Fruit fly (Drosophila melanogaster): ENCODE data around the gene CG6508.
A peak's percentile ranks its signal among the peaks of the same experiment; 100 is the strongest.

The CG6508 gene

DNA sequence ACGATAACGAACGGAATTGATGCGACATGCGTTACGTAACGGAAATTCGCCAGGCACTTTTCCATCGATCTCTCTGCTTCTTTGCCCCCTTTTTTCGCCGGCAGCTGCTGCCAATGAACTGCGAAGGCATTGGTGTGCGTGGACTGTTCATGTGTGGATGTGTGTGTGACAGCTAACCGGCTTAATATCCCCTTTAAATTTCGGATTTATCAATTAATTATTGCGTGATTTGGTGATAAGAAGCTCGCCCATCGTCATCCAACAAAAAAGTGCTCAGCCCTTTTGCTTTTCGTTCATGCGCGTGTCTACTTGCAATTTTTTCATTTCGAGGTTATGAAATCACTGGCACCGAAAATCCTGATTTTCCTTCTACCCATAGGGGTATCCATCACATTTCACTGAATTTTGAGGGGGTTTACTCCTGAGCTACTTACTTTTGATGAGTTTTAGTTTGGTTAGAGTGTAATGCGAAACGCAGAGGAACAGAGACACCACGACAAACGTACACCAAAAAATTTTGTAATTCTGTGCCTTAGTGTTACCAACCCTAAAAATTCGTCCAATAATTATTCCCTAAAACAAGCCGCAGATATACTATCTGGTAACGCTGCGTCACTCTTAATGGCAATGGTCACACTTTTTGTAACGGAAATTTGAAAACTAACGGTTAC is 31.5 kb downstream of the CG6508 start, which contains the start of gene porin:
porin (minus strand) TSS at position 529 of the 671 bp plus-strand sequence.
- no peak for TF ChIP-seq cnc (optimal IDR thresholded peaks at IDR 0.05)
- TF ChIP-seq Crg-1 (GFP tag; optimal IDR thresholded peaks at IDR 0.05), result peak; percentile 3
- TF ChIP-seq toe (GFP tag; optimal IDR thresholded peaks at IDR 0.05), result peak; percentile 7
- no peak for TF ChIP-seq CG5204 (GFP tag; optimal IDR thresholded peaks at IDR 0.05)
- TF ChIP-seq cic (GFP tag; optimal IDR thresholded peaks at IDR 0.05), result peak; percentile 31
- peak; percentile 22 for TF ChIP-seq tj (GFP tag; optimal IDR thresholded peaks at IDR 0.05)
- TF ChIP-seq CG7045 (GFP tag; optimal IDR thresholded peaks at IDR 0.05), result no peak
- TF ChIP-seq CG14711 (tag; optimal IDR thresholded peaks at IDR 0.05), result peak; percentile 35
- TF ChIP-seq bab1 (GFP tag; optimal IDR thresholded peaks at IDR 0.05), result peak; percentile 19
- peak; percentile 72 for TF ChIP-seq ovo (GFP tag; optimal IDR thresholded peaks at IDR 0.05)
- TF ChIP-seq Mnt (GFP tag; optimal IDR thresholded peaks at IDR 0.05), result peak; percentile 80

DNA sequence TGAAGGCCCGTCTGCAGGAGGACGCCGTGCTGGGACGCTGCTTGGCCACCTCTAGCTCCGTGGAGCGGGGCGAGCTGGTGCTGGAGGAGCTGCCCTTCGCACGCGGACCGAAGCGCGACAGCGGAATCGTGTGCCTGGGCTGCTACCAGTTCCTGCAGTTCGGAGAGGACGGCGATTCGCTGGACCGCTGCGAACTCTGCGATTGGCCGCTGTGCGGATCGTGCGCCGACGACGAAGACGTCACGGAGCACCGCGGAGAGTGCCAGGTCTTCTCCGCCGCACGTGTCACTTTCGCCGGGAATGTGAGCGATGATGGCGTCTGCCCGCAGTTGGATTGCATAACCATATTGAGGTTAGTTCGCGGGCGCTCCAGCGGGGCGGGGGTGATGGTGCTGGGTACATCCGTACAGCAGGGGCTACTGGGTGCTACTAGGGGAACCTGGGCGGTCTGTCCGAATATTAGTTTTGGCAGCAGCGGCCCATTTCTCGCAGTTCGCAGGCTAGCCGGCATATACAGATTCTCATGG is 32.5 kb downstream of the CG6508 start:
- TF ChIP-seq CG12768 (GFP tag; optimal IDR thresholded peaks at IDR 0.05) (peak; percentile 36), CG33017 (tag; optimal IDR thresholded peaks at IDR 0.05) (no peak), Mnt (GFP tag; optimal IDR thresholded peaks at IDR 0.05) (no peak)

DNA sequence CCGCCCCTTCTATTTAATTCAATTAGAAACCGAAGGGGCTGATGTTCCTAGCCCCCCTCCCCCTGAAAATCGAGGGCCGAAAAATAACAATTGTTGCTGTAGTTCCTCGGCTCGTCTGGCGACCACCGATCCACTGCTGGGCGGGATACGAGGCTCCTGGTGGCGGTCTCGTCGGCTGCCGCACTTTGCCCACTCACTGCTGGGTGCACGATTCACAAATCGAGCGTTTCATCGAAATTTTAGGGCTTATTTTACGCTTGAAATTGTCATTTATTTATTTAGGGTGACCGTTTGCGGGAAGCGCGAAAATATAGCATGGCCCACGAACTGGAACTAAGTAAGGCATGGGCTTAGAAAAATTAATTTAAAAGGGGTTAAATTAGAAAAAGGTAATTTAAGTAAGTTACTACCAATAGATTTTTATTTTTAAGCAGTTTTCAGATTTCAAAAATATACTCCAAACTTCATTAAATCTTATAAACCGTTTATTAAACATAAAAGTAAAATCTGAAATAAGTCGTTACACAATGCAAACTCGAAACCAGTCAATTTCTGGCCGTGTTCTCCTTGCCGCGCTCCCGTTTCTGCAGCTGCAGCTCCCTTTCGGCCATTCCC is 37.5 kb downstream of the CG6508 start, which contains the start of gene Dnz1:
Dnz1 (minus strand) TSS at position 317 of the 615 bp plus-strand sequence.
- TF ChIP-seq CG14711 (tag; optimal IDR thresholded peaks at IDR 0.05) (peak; percentile 59), Crg-1 (GFP tag; optimal IDR thresholded peaks at IDR 0.05) (peak; percentile 2), Hr96 (GFP tag; optimal IDR thresholded peaks at IDR 0.05) (no peak), CG7045 (GFP tag; optimal IDR thresholded peaks at IDR 0.05) (peak; percentile 62), toe (GFP tag; optimal IDR thresholded peaks at IDR 0.05) (peak; percentile 12), CG1620 (GFP tag; optimal IDR thresholded peaks at IDR 0.05) (peak; percentile 8), CG11617 (GFP tag; optimal IDR thresholded peaks at IDR 0.05) (peak; percentile 45), kay (GFP tag; ENCODE audit: borderline replicate concordance) (peak; percentile 31), pad (GFP tag; optimal IDR thresholded peaks at IDR 0.05) (peak; percentile 10), CG7101 (tag; optimal IDR thresholded peaks at IDR 0.05) (peak; percentile 61), cnc (optimal IDR thresholded peaks at IDR 0.05) (no peak), ovo (GFP tag; optimal IDR thresholded peaks at IDR 0.05) (no peak), tj (GFP tag; optimal IDR thresholded peaks at IDR 0.05) (peak; percentile 15), Mnt (GFP tag; optimal IDR thresholded peaks at IDR 0.05) (no peak), CG33017 (tag; optimal IDR thresholded peaks at IDR 0.05) (peak; percentile 30), Clk (GFP tag; optimal IDR thresholded peaks at IDR 0.05) (no peak), cic (GFP tag; optimal IDR thresholded peaks at IDR 0.05) (no peak), CG12768 (GFP tag; optimal IDR thresholded peaks at IDR 0.05) (no peak), CG5204 (GFP tag; optimal IDR thresholded peaks at IDR 0.05) (peak; percentile 34), bab1 (GFP tag; optimal IDR thresholded peaks at IDR 0.05) (peak; percentile 30)

DNA sequence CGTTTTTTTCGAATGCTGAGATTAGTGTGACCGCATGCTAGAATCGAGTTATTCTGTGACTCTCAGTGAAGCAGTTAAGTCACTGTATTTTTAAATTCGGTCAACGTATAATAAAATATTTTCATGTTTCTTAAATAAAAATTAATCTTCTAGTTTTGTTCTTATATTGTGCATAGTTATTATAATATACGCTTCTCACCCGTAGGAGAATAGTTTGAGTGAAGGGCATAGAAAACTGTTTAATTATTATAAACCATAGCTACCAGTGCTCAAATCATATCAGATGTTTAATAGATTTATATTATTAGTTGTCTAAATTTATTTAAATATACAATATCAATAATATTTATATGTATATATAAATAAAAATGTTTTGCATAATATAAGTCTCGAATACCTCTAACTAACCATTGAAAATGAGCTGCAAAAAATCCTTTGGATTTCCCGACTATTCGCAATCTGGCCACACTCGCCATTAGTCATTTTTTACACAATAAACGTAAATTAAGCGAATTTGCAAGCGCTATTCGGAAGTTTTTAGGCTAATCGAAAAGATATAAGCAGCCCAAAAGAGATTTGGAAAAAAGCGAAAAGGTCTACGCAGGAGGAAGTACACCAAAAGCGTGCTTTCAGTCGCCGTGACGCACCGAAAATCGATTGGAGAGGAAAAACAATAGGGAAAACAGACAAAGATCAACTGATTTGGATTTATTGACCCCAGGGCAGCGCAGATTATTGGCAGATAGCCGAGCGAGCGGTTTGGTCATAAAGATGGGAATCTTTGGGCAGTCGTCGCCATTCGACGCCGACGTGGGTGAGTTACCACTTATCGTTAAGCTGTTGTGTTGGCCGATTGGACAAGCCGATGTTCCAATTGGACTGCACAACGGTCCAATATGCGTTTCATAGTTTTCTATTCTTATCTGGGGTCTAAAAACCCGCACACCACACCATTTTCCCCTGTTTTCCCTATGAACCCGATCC is 39.4 kb downstream of the CG6508 start, which contains the start of the genes aurB and Stam:
aurB (minus strand) TSS at position 31 of the 984 bp plus-strand sequence.
Stam (plus strand) TSS at position 473 of the 984 bp plus-strand sequence.
- TF ChIP-seq pad (GFP tag; optimal IDR thresholded peaks at IDR 0.05), result peak; percentile 29
- peak; percentile 77 for TF ChIP-seq CG11617 (GFP tag; optimal IDR thresholded peaks at IDR 0.05)
- TF ChIP-seq kay (GFP tag; ENCODE audit: borderline replicate concordance), result peak; percentile 90
- TF ChIP-seq CG1620 (GFP tag; optimal IDR thresholded peaks at IDR 0.05), result no peak
- peak; percentile 65 for TF ChIP-seq CG33017 (tag; optimal IDR thresholded peaks at IDR 0.05)
- no peak for TF ChIP-seq Clk (GFP tag; optimal IDR thresholded peaks at IDR 0.05)
- TF ChIP-seq tj (GFP tag; optimal IDR thresholded peaks at IDR 0.05), result peak; percentile 35
- no peak for TF ChIP-seq Hr96 (GFP tag; optimal IDR thresholded peaks at IDR 0.05)
- peak; percentile 9 for TF ChIP-seq CG5204 (GFP tag; optimal IDR thresholded peaks at IDR 0.05)
- no peak for TF ChIP-seq cnc (optimal IDR thresholded peaks at IDR 0.05)
- TF ChIP-seq CG14711 (tag; optimal IDR thresholded peaks at IDR 0.05), result peak; percentile 61
- TF ChIP-seq ovo (GFP tag; optimal IDR thresholded peaks at IDR 0.05), result no peak
- peak; percentile 58 for TF ChIP-seq bab1 (GFP tag; optimal IDR thresholded peaks at IDR 0.05)
- TF ChIP-seq cic (GFP tag; optimal IDR thresholded peaks at IDR 0.05), result no peak
- TF ChIP-seq CG7101 (tag; optimal IDR thresholded peaks at IDR 0.05), result peak; percentile 70
- TF ChIP-seq Mnt (GFP tag; optimal IDR thresholded peaks at IDR 0.05), result peak; percentile 3
- peak; percentile 14 for TF ChIP-seq Crg-1 (GFP tag; optimal IDR thresholded peaks at IDR 0.05)
- peak; percentile 48 for TF ChIP-seq toe (GFP tag; optimal IDR thresholded peaks at IDR 0.05)
- TF ChIP-seq CG12768 (GFP tag; optimal IDR thresholded peaks at IDR 0.05), result peak; percentile 23
- TF ChIP-seq CG7045 (GFP tag; optimal IDR thresholded peaks at IDR 0.05), result peak; percentile 35

DNA sequence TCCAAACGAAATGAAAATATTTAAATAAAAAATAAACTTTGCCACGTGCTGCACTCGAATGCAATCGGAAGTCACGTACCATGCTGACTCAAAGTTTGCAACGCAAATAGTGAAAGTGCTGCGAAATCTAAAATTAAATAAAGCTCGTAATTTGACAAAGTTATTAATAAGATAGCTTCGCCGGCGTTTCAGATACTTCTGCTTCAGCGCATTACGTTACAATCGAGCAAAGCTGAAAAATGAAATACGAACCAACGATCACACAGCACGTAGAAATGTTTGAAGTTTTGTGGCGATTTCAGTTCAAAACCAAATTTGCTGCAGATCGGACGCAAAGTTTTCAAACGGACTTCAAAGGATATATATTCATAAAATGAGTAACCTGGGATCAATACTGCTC is 51.0 kb downstream of the CG6508 start, which contains the start of gene CG12517:
CG12517 (plus strand) TSS at position 301 of the 400 bp plus-strand sequence.
- TF ChIP-seq Mnt (GFP tag; optimal IDR thresholded peaks at IDR 0.05) (no peak), CG12768 (GFP tag; optimal IDR thresholded peaks at IDR 0.05) (no peak), kay (GFP tag; ENCODE audit: borderline replicate concordance) (no peak), bab1 (GFP tag; optimal IDR thresholded peaks at IDR 0.05) (no peak), cnc (optimal IDR thresholded peaks at IDR 0.05) (no peak), Crg-1 (GFP tag; optimal IDR thresholded peaks at IDR 0.05) (no peak), toe (GFP tag; optimal IDR thresholded peaks at IDR 0.05) (no peak), pad (GFP tag; optimal IDR thresholded peaks at IDR 0.05) (no peak), CG7045 (GFP tag; optimal IDR thresholded peaks at IDR 0.05) (no peak), Clk (GFP tag; optimal IDR thresholded peaks at IDR 0.05) (no peak), CG1620 (GFP tag; optimal IDR thresholded peaks at IDR 0.05) (no peak), Hr96 (GFP tag; optimal IDR thresholded peaks at IDR 0.05) (no peak), ovo (GFP tag; optimal IDR thresholded peaks at IDR 0.05) (no peak), cic (GFP tag; optimal IDR thresholded peaks at IDR 0.05) (no peak), CG14711 (tag; optimal IDR thresholded peaks at IDR 0.05) (no peak), CG5204 (GFP tag; optimal IDR thresholded peaks at IDR 0.05) (no peak)
